Worm (Caenorhabditis elegans) whole organism, mixed stage, embryonic: Measurements from ENCODE around the gene msa-1.

ENCODE experiments used
- elt-1 ChIP-seq: sonication (generic microtip); optimal IDR thresholded peaks from 2 replicates; lab custom pipeline; 2017; ENCODE audit warnings: missing genetic modification characterization, mild to moderate bottlenecking, missing compliant biosample characterization, antibody characterized with exemption, moderate library complexity, borderline replicate concordance; ENCODE audit not compliant: insufficient read depth
- lsy-2 ChIP-seq: fragments of 150-350 bp; optimal IDR thresholded peaks from 2 replicates; lab custom pipeline; 2014; ENCODE audit warnings: missing biosample characterization, missing genetic modification characterization
- nhr-2 ChIP-seq: fragments of 150-350 bp; optimal IDR thresholded peaks from 2 replicates; lab custom pipeline; 2014; ENCODE audit warnings: missing biosample characterization, missing genetic modification characterization
- snpc-4 ChIP-seq: fragments of 150-350 bp; optimal IDR thresholded peaks from 2 replicates; lab custom pipeline; 2014; ENCODE audit warnings: missing biosample characterization, missing genetic modification characterization
- ztf-11 ChIP-seq: fragments of 150-350 bp; optimal IDR thresholded peaks from 2 replicates; lab custom pipeline; 2014; ENCODE audit warnings: missing biosample characterization, missing genetic modification characterization

ce11 chrIV:9118348-9118747 lies 30.0 kb downstream of the msa-1 start:
- TF ChIP-seq elt-1 (tag; lab: Kevin White, UChicago) (no peak), lsy-2 (no peak), snpc-4 (tag; lab: Kevin White, UChicago) (no peak), nhr-2 (tag; lab: Kevin White, UChicago) (no peak), ztf-11 (tag; lab: Kevin White, UChicago) (no peak)
